Worm (Caenorhabditis elegans) whole organism, late embryonic: ENCODE data around the gene scb-1.

Experiments
- ceh-14 ChIP-seq: sonication (generic microtip); optimal IDR thresholded peaks from 2 replicates; lab custom pipeline; 2016; ENCODE audit warnings: missing genotype, missing genetic modification characterization, missing compliant biosample characterization
- ceh-18 ChIP-seq: sonication (generic microtip); optimal IDR thresholded peaks from 2 replicates; lab custom pipeline; 2016; ENCODE audit warnings: missing genetic modification characterization, missing compliant biosample characterization
- ceh-19 ChIP-seq: fragments of 200-800 bp; sonication (Bioruptor generic); optimal IDR thresholded peaks from 2 replicates; lab custom pipeline; 2018; ENCODE audit warnings: mild to moderate bottlenecking, missing genetic modification characterization, missing compliant biosample characterization
- ets-4 ChIP-seq: sonication (generic microtip); optimal IDR thresholded peaks from 2 replicates; lab custom pipeline; 2016; ENCODE audit warnings: missing genetic modification characterization, missing compliant biosample characterization
- hlh-8 ChIP-seq: sonication (generic microtip); optimal IDR thresholded peaks from 2 replicates; lab custom pipeline; 2016; ENCODE audit warnings: missing genotype, missing genetic modification characterization, missing compliant biosample characterization
- lim-6 ChIP-seq: sonication (generic microtip); optimal IDR thresholded peaks from 2 replicates; lab custom pipeline; 2016; ENCODE audit warnings: missing genetic modification characterization, missing compliant biosample characterization
- pha-4 ChIP-seq: fragments of 150-350 bp; optimal IDR thresholded peaks from 2 replicates; lab custom pipeline; 2018; ENCODE audit warnings: missing biosample characterization, missing genetic modification reagents, missing genetic modification characterization
- unc-55 ChIP-seq: sonication (generic microtip); optimal IDR thresholded peaks from 2 replicates; lab custom pipeline; 2017; ENCODE audit warnings: missing biosample characterization, missing genetic modification reagents, missing genetic modification characterization

DNA sequence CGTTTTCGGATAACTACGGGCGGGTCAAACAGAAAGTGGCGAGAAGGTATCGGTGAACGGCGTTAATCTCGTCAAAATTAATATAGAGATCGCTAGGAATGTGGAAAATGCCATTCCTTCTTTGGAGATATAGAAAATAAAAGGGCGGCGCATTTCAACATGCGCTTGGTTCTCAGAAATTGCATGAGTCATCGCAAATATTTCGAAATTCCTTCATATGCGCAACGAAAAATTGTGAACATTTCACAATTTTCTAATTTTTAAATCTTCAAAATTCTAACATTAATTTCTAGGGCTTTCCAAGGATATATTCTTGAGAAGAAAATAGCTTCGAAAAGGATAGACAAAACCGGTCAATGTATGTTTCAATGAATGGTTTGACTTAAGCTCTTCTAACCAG lies 40.6 kb downstream of the scb-1 start:
- no peak for TF ChIP-seq ceh-19
- no peak for TF ChIP-seq unc-55
- TF ChIP-seq pha-4 = no peak
- no peak for TF ChIP-seq ceh-14 (tag; lab: Kevin White, UChicago)
- no peak for TF ChIP-seq lim-6 (tag; lab: Kevin White, UChicago)
- no peak for TF ChIP-seq ets-4
- TF ChIP-seq hlh-8 (tag; lab: Kevin White, UChicago) = no peak
- no peak for TF ChIP-seq ceh-18 (tag; lab: Kevin White, UChicago)
